Worm (Caenorhabditis elegans): ENCODE measurements around the gene mes-6.
A peak's percentile ranks its signal among the peaks of the same experiment; 100 is the strongest.

mes-6 gene

ce11 chrIV:8526579-8526978, 15.5 kb downstream of the mes-6 start:
- TF ChIP-seq nhr-237 (tag; optimal IDR thresholded peaks at IDR 0.05) = no peak
- peak; percentile 11 for TF ChIP-seq nhr-25 (tag; optimal IDR thresholded peaks at IDR 0.05)
- TF ChIP-seq crh-2 (tag; optimal IDR thresholded peaks at IDR 0.05) = peak; percentile 7
- no peak for TF ChIP-seq ceh-82 (tag; optimal IDR thresholded peaks at IDR 0.05)

- TF ChIP-seq crh-2 (tag; optimal IDR thresholded peaks at IDR 0.05) (peak; percentile 94), nhr-11 (tag; optimal IDR thresholded peaks at IDR 0.05) (peak; percentile 34), nhr-10 (tag; optimal IDR thresholded peaks at IDR 0.05) (peak; percentile 49), elt-1 (tag; optimal IDR thresholded peaks at IDR 0.05) (no peak), F13H6.1 (tag; optimal IDR thresholded peaks at IDR 0.05) (peak; percentile 99), sma-3 (GFP tag; optimal IDR thresholded peaks at IDR 0.05) (peak; percentile 99), fos-1 (tag; optimal IDR thresholded peaks at IDR 0.05) (peak; percentile 99), egl-27 (tag; optimal IDR thresholded peaks at IDR 0.05) (peak; percentile 95), sem-4 (tag; optimal IDR thresholded peaks at IDR 0.05) (peak; percentile 84), snpc-4 (tag; optimal IDR thresholded peaks at IDR 0.05) (no peak), nhr-23 (tag; optimal IDR thresholded peaks at IDR 0.05) (no peak), unc-62 (GFP tag; optimal IDR thresholded peaks at IDR 0.05) (peak; percentile 63), ama-1 (optimal IDR thresholded peaks at IDR 0.05) (no peak), unc-39 (tag; optimal IDR thresholded peaks at IDR 0.05) (no peak), mdl-1 (tag; optimal IDR thresholded peaks at IDR 0.05) (peak; percentile 94 to 96), nhr-6 (tag; optimal IDR thresholded peaks at IDR 0.05) (peak; percentile 85), ztf-4 (tag; optimal IDR thresholded peaks at IDR 0.05) (peak; percentile 14), nhr-12 (tag; optimal IDR thresholded peaks at IDR 0.05) (no peak), nhr-77 (tag; optimal IDR thresholded peaks at IDR 0.05) (peak; percentile 46), zag-1 (tag; optimal IDR thresholded peaks at IDR 0.05) (no peak), nhr-21 (tag; optimal IDR thresholded peaks at IDR 0.05) (peak; percentile 98), sma-9 (GFP tag; optimal IDR thresholded peaks at IDR 0.05) (peak; percentile 99), sma-9 (tag; optimal IDR thresholded peaks at IDR 0.05) (peak; percentile 50), lsy-2 (tag; optimal IDR thresholded peaks at IDR 0.05) (peak in 1 of 2 experiments; percentile 89), gmeb-1 (tag; optimal IDR thresholded peaks at IDR 0.05) (peak; percentile 78), ceh-82 (tag; optimal IDR thresholded peaks at IDR 0.05) (no peak), blmp-1 (tag; optimal IDR thresholded peaks at IDR 0.05; ENCODE audit: insufficient read depth) (peak; percentile 78), alr-1 (tag; optimal IDR thresholded peaks at IDR 0.05) (no peak), ztf-11 (tag; optimal IDR thresholded peaks at IDR 0.05) (no peak), C34F6.9 (tag; optimal IDR thresholded peaks at IDR 0.05) (peak; percentile 80), nhr-129 (tag; optimal IDR thresholded peaks at IDR 0.05) (peak; percentile 80), nhr-25 (tag; optimal IDR thresholded peaks at IDR 0.05) (peak; percentile 90), ceh-16 (tag; optimal IDR thresholded peaks at IDR 0.05) (no peak), lin-13 (GFP tag; optimal IDR thresholded peaks at IDR 0.05) (peak; percentile 43), mab-5 (tag; optimal IDR thresholded peaks at IDR 0.05) (peak; percentile 83), ZK546.5 (tag; optimal IDR thresholded peaks at IDR 0.05) (no peak), elt-3 (tag; optimal IDR thresholded peaks at IDR 0.05) (no peak), lin-39 (tag; optimal IDR thresholded peaks at IDR 0.05) (no peak), Y55F3AM.14 (GFP tag; optimal IDR thresholded peaks at IDR 0.05) (peak; percentile 78)
These were observed 16.5 kb downstream of the mes-6 start for ce11 chrIV:8527598-8528012.

- TF ChIP-seq ceh-16 (tag; optimal IDR thresholded peaks at IDR 0.05) (no peak), nhr-23 (tag; optimal IDR thresholded peaks at IDR 0.05) (no peak), R02D3.7 (tag; optimal IDR thresholded peaks at IDR 0.05) (no peak), snpc-4 (tag; optimal IDR thresholded peaks at IDR 0.05) (no peak), mdl-1 (tag; optimal IDR thresholded peaks at IDR 0.05) (peak; percentile 51 to 70), nhr-237 (tag; optimal IDR thresholded peaks at IDR 0.05) (no peak), sma-9 (GFP tag; optimal IDR thresholded peaks at IDR 0.05) (peak; percentile 97), sma-9 (tag; optimal IDR thresholded peaks at IDR 0.05) (no peak), alr-1 (tag; optimal IDR thresholded peaks at IDR 0.05) (no peak), unc-39 (tag; optimal IDR thresholded peaks at IDR 0.05) (no peak), egl-27 (tag; optimal IDR thresholded peaks at IDR 0.05) (no peak), mab-5 (tag; optimal IDR thresholded peaks at IDR 0.05) (no peak), elt-3 (tag; optimal IDR thresholded peaks at IDR 0.05) (no peak), ztf-4 (tag; optimal IDR thresholded peaks at IDR 0.05) (no peak), unc-55 (GFP tag; optimal IDR thresholded peaks at IDR 0.05) (no peak), ZK546.5 (tag; optimal IDR thresholded peaks at IDR 0.05) (no peak), lin-39 (tag; optimal IDR thresholded peaks at IDR 0.05) (no peak), mbf-1 (tag; optimal IDR thresholded peaks at IDR 0.05) (no peak), nhr-25 (tag; optimal IDR thresholded peaks at IDR 0.05) (peak; percentile 58), ceh-82 (tag; optimal IDR thresholded peaks at IDR 0.05) (no peak), F13H6.1 (tag; optimal IDR thresholded peaks at IDR 0.05) (peak; percentile 26), ztf-1 (GFP tag; conservative IDR thresholded peaks at IDR 0.05) (no peak), ztf-11 (tag; optimal IDR thresholded peaks at IDR 0.05) (no peak), nhr-12 (tag; optimal IDR thresholded peaks at IDR 0.05) (no peak), nhr-129 (tag; optimal IDR thresholded peaks at IDR 0.05) (peak; percentile 41), aly-2 (tag; optimal IDR thresholded peaks at IDR 0.05) (no peak), nhr-21 (tag; optimal IDR thresholded peaks at IDR 0.05) (peak; percentile 72), skn-1 (tag; optimal IDR thresholded peaks at IDR 0.05) (no peak), nhr-77 (tag; optimal IDR thresholded peaks at IDR 0.05) (no peak), crh-2 (tag; optimal IDR thresholded peaks at IDR 0.05) (peak; percentile 66), lin-13 (GFP tag; optimal IDR thresholded peaks at IDR 0.05) (no peak), C34F6.9 (tag; optimal IDR thresholded peaks at IDR 0.05) (no peak), fos-1 (tag; optimal IDR thresholded peaks at IDR 0.05) (peak; percentile 73), ama-1 (optimal IDR thresholded peaks at IDR 0.05) (no peak), zag-1 (tag; optimal IDR thresholded peaks at IDR 0.05) (no peak), sma-3 (GFP tag; optimal IDR thresholded peaks at IDR 0.05) (peak; percentile 78), peb-1 (tag; optimal IDR thresholded peaks at IDR 0.05) (no peak), lsy-2 (tag; optimal IDR thresholded peaks at IDR 0.05) (no peak)
These were observed 17.3 kb downstream of the mes-6 start for ce11 chrIV:8528345-8528744.
